Fruit fly (Drosophila melanogaster): ENCODE results near the gene CG34163.

DNA sequence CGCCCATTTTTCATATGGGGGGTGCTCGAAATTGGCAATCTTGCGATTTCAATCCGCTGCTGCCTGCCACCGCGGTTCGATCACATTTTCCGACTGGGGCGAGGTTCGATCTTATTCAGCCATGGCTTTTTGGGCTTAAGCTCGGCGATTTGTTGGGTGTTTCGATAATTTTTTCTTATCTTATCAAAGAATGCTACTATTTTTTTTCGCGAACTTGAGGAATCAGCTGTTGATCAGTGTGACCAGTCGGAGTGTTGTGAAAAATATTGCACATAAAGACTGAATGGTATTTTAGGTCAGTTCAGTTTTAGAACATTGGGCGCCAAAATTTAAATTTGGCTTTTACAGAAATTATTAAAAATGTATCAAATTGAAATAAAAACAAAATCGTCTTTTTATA lies 32.7 kb downstream of the CG34163 start, which contains the start of gene Wdr81:
- no peak for TF ChIP-seq CTCF (optimal IDR thresholded peaks at IDR 0.05)
- TF ChIP-seq CG8478 (optimal IDR thresholded peaks at IDR 0.05) = no peak
